Worm (Caenorhabditis elegans): ENCODE data around the gene F54B11.8.
A peak's percentile ranks its signal among the peaks of the same experiment; 100 is the strongest.

DNA sequence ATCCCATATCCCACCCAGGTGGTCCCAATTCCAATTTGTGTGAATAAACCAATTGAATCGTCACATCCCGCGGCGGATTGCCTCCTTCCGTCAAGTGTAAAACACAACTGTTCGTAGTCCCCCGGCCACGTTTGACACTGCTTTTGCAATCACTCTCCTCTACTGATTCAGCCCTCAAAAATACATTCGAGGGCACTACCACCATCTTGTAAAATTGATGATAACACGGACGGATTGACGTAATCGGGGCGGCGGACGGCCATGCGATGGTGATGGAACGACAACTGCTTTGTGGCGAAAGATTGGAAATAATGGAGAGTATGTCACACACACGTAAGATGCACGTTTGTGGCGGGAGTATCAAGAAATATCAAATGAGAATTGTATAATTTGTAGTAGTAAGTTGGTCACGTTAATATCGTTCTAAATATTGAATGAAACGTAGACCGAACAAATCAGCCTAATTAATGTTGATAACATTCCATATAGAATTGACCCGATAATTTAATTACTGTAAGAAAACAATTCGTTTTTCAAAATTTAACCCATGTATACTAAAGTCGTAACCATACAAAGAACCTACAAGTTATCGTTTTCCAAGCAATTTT lies 34.7 kb upstream of the F54B11.8 start:
- TF ChIP-seq egl-5 (tag; optimal IDR thresholded peaks at IDR 0.05) (peak; percentile 85), egl-27 (tag; optimal IDR thresholded peaks at IDR 0.05) (no peak), nhr-25 (tag; optimal IDR thresholded peaks at IDR 0.05) (no peak), ceh-28 (tag; optimal IDR thresholded peaks at IDR 0.05) (no peak), zag-1 (tag; optimal IDR thresholded peaks at IDR 0.05) (no peak), elt-2 (tag; optimal IDR thresholded peaks at IDR 0.05) (no peak)

Measured in whole organism, L3 larva.